Worm (Caenorhabditis elegans) whole organism, dauer: ENCODE results near the gene syp-2.

Experiments used
- unc-62 ChIP-seq: sonication (generic microtip); optimal IDR thresholded peaks from 2 replicates; lab custom pipeline; 2017; ENCODE audit warnings: missing biosample characterization, missing genetic modification reagents, missing genetic modification characterization

syp-2 gene

DNA sequence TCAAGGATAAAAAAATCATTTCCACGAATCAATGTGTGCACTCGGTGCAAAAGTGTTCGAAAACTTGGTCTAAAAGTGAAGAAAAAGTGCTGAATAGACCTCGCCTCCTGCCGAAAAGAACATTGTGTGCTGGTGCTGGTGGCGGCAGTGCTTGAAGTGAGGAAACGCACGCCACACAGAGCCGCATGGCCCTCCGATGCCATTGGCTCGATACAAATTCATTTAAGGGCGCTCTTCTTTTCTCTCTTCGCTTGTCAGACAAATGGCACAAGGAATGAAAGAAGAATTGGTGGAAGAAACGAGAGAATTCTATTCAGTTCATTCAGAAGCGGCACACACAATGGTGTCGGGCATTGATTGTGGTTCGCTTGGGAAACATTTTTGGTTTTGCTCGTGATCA, 46.0 kb downstream of the syp-2 start:
- TF ChIP-seq unc-62 (GFP tag; lab: Kevin White, UChicago) = no peak

DNA sequence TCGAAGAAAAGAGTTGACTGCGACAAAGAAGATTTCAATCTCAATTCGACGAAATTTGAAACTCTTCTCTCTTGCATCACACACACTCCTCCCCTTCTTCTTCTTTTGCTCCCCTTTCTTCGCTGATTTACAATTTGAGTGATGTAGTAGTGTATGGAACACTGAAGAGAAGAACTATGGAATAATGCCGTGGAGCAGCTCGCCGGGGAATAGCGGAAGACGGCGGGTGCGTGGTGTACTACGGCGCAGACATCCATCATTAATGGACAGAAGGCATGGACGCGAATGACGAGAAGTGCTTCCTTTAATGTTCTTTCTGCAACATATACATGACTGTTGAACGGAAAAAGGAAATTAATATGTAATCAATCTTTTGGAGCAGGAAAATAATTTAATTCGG, 46.6 kb downstream of the syp-2 start:
- no peak for TF ChIP-seq unc-62 (GFP tag; lab: Kevin White, UChicago)

- no peak for TF ChIP-seq unc-62 (GFP tag; lab: Kevin White, UChicago)
Measured at ce11 chrV:5584293-5584776, 48.0 kb downstream of the syp-2 start, which contains the start of gene pas-6. Gene pas-6, minus strand, starts transcription at chrV:5584343.

DNA sequence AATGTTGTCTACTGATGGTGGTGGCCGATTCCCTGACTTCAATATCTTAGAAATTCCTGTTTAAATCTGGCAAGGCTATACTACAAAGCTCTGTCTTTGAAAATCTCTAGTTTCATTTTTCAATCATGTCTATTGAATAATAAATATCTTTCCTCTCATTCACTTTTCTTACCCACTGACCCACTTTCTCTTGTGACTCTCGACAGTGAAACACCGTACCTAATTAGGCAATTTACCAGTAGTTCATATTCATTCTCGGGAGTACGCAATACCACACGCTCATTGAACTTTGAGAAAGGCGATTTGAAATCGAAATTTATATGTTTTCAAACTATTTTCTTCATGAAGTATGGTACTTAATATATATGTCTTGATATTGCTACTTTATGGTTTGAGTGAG, 48.5 kb downstream of the syp-2 start, which contains the start of gene CD4.11:
Gene CD4.11, plus strand, starts transcription at position 301 of the 400 bp plus-strand sequence.
- TF ChIP-seq unc-62 (GFP tag; lab: Kevin White, UChicago) = no peak

DNA sequence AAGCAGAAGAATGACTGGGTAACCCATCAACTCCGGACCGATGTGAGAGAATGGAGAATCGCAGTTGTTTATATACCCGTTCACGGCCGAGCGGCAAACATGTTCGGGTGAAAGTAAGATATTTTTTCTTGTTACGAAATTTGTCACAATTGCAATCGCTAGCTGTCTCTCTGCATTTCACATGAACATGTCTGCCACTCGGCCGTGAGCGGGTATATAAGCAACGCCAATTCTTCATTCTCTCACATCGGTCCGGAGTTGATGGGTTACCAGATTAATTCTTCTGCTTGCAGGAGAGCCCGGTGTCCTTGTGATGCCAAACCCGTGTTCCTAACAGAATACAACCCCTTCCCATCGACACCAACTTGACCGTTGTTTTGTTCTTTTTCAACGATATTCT, 50.8 kb downstream of the syp-2 start:
- no peak for TF ChIP-seq unc-62 (GFP tag; lab: Kevin White, UChicago)
